Fruit fly (Drosophila melanogaster) whole organism, embryonic: Measurements from ENCODE around the gene CG42272.

ENCODE experiments used
- CG10959 ChIP-seq: fragments of 200-800 bp; sonication (Bioruptor generic); IDR thresholded peaks from 2 replicates; pipeline ENCODE4 v1.3.6; 2022; ENCODE audit warnings: missing biosample characterization, missing genetic modification characterization
- CG11456 ChIP-seq: fragments of 200-800 bp; sonication (Bioruptor generic); IDR thresholded peaks from 3 replicates; pipeline ENCODE4 v1.3.6; 2022; ENCODE audit warnings: missing biosample characterization, missing genetic modification characterization
- CG11560 ChIP-seq: fragments of 200-800 bp; sonication (Bioruptor generic); IDR thresholded peaks from 3 replicates; pipeline ENCODE4 v1.3.6; 2022; ENCODE audit warnings: missing biosample characterization, missing genetic modification characterization
- CG12071 ChIP-seq: fragments of 200-800 bp; sonication (Bioruptor generic); optimal IDR thresholded peaks from 3 replicates; lab custom pipeline; 2018; ENCODE audit warnings: missing biosample characterization, mild to moderate bottlenecking, missing genetic modification characterization
- CG12219 ChIP-seq: fragments of 200-800 bp; sonication (Bioruptor generic); optimal IDR thresholded peaks from 3 replicates; lab custom pipeline; 2018; ENCODE audit warnings: missing biosample characterization, mild to moderate bottlenecking, missing genetic modification characterization
- CG12769 ChIP-seq: fragments of 200-800 bp; sonication (Bioruptor generic); optimal IDR thresholded peaks from 2 replicates; lab custom pipeline; 2019; ENCODE audit warnings: missing biosample characterization, mild to moderate bottlenecking, missing genetic modification characterization, moderate library complexity
- CG12942 ChIP-seq: fragments of 200-800 bp; sonication (Bioruptor generic); optimal IDR thresholded peaks from 3 replicates; lab custom pipeline; 2016; ENCODE audit warnings: missing biosample characterization, missing genetic modification characterization
- CG14050 ChIP-seq: fragments of 200-800 bp; sonication (Bioruptor generic); IDR thresholded peaks from 3 replicates; pipeline ENCODE4 v1.3.6; 2022; ENCODE audit warnings: missing biosample characterization, missing genetic modification characterization
- CG15011 ChIP-seq: fragments of 200-800 bp; sonication (Bioruptor generic); optimal IDR thresholded peaks from 3 replicates; lab custom pipeline; 2018; ENCODE audit warnings: missing biosample characterization, mild to moderate bottlenecking, missing genetic modification characterization
- CG17359 ChIP-seq: fragments of 200-800 bp; sonication (Bioruptor generic); optimal IDR thresholded peaks from 3 replicates; lab custom pipeline; 2018; ENCODE audit warnings: missing biosample characterization, mild to moderate bottlenecking, missing genetic modification characterization, moderate library complexity
- CG2202 ChIP-seq: fragments of 200-800 bp; sonication (Bioruptor generic); optimal IDR thresholded peaks from 2 replicates; lab custom pipeline; 2018; ENCODE audit warnings: missing biosample characterization, mild to moderate bottlenecking, missing genetic modification characterization
- CG2712 ChIP-seq: fragments of 200-800 bp; optimal IDR thresholded peaks from 3 replicates; lab custom pipeline; 2019; ENCODE audit warnings: missing biosample characterization, mild to moderate bottlenecking, missing genetic modification characterization, moderate library complexity
- CG3065 ChIP-seq: fragments of 200-800 bp; sonication (Bioruptor generic); optimal IDR thresholded peaks from 2 replicates; lab custom pipeline; 2016; ENCODE audit warnings: missing biosample characterization, missing genetic modification characterization
- CG34422 ChIP-seq: fragments of 200-800 bp; sonication (Bioruptor generic); IDR thresholded peaks from 3 replicates; pipeline ENCODE4 v1.3.6; 2022; ENCODE audit warnings: missing biosample characterization, missing genetic modification characterization
- CG6813 ChIP-seq: fragments of 200-800 bp; sonication (Bioruptor generic); optimal IDR thresholded peaks from 2 replicates; lab custom pipeline; 2017; ENCODE audit warnings: missing biosample characterization, missing genetic modification characterization, mild to moderate bottlenecking, moderate library complexity, missing genetic modification reagents
- CG7271 ChIP-seq: fragments of 200-800 bp; sonication (Bioruptor generic); optimal IDR thresholded peaks from 2 replicates; lab custom pipeline; 2018; ENCODE audit warnings: missing biosample characterization, mild to moderate bottlenecking, missing genetic modification characterization, moderate library complexity
- CG7372 ChIP-seq: fragments of 200-800 bp; sonication (Bioruptor generic); IDR thresholded peaks from 2 replicates; pipeline ENCODE4 v1.3.6; 2022; ENCODE audit warnings: missing biosample characterization, missing genetic modification characterization
- CG7745 ChIP-seq: fragments of 200-800 bp; sonication (Bioruptor generic); optimal IDR thresholded peaks from 2 replicates; lab custom pipeline; 2018; ENCODE audit warnings: missing biosample characterization, mild to moderate bottlenecking, missing genetic modification characterization, moderate library complexity
- CG8089 ChIP-seq: fragments of 200-800 bp; sonication (Bioruptor generic); optimal IDR thresholded peaks from 3 replicates; lab custom pipeline; 2016; ENCODE audit warnings: missing biosample characterization, missing genetic modification characterization
- CG8359 ChIP-seq: fragments of 200-800 bp; sonication (Bioruptor generic); optimal IDR thresholded peaks from 2 replicates; lab custom pipeline; 2017; ENCODE audit warnings: missing biosample characterization, mild to moderate bottlenecking, missing genetic modification characterization, borderline replicate concordance
- CG8765 ChIP-seq: fragments of 200-800 bp; sonication (Bioruptor generic); IDR thresholded peaks from 2 replicates; pipeline ENCODE4 v1.3.6; 2022; ENCODE audit warnings: missing biosample characterization, missing genetic modification characterization
- CG9215 ChIP-seq: fragments of 200-800 bp; sonication (Bioruptor generic); IDR thresholded peaks from 2 replicates; pipeline ENCODE4 v1.3.6; 2022; ENCODE audit warnings: missing biosample characterization, missing genetic modification characterization
- CG9437 ChIP-seq: fragments of 200-800 bp; sonication (Bioruptor generic); optimal IDR thresholded peaks from 2 replicates; lab custom pipeline; 2018; ENCODE audit warnings: missing biosample characterization, mild to moderate bottlenecking, missing genetic modification characterization
- CrebB ChIP-seq: fragments of 200-800 bp; sonication (Bioruptor generic); optimal IDR thresholded peaks from 3 replicates; lab custom pipeline; 2018; ENCODE audit warnings: missing biosample characterization, mild to moderate bottlenecking, missing genetic modification characterization
- Dfd ChIP-seq, 2 experiments: fragments of >200 bp; optimal IDR thresholded peaks; 2 replicates each; lab custom pipeline; 2017; ENCODE audit warnings: missing biosample characterization in 2 of 2, missing genetic modification characterization in 2 of 2
- Drgx ChIP-seq: fragments of 200-800 bp; sonication (Bioruptor generic); IDR thresholded peaks from 2 replicates; pipeline ENCODE4 v1.3.6; 2022; ENCODE audit warnings: missing biosample characterization, missing genetic modification characterization
- Gsc ChIP-seq: fragments of 200-800 bp; sonication (Bioruptor generic); IDR thresholded peaks from 2 replicates; pipeline ENCODE4 v1.3.6; 2022; ENCODE audit warnings: missing biosample characterization, missing genetic modification characterization
- H15 ChIP-seq: fragments of 200-800 bp; sonication (Bioruptor generic); IDR thresholded peaks from 3 replicates; pipeline ENCODE4 v1.3.6; 2022; ENCODE audit warnings: missing biosample characterization, missing genetic modification characterization
- H2.0 ChIP-seq: fragments of 200-800 bp; sonication (Bioruptor generic); IDR thresholded peaks from 2 replicates; pipeline ENCODE4 v1.3.6; 2022; ENCODE audit warnings: missing biosample characterization, missing genetic modification characterization
- MESR4 ChIP-seq: fragments of 200-800 bp; sonication (Bioruptor generic); optimal IDR thresholded peaks from 2 replicates; lab custom pipeline; 2018; ENCODE audit warnings: missing biosample characterization, mild to moderate bottlenecking, missing genetic modification characterization, moderate library complexity
- NC2α ChIP-seq: fragments of 200-800 bp; sonication (Bioruptor generic); optimal IDR thresholded peaks from 2 replicates; lab custom pipeline; 2016; ENCODE audit warnings: missing biosample characterization, missing genetic modification characterization
- NK7.1 ChIP-seq: fragments of 200-800 bp; sonication (Bioruptor generic); optimal IDR thresholded peaks from 3 replicates; lab custom pipeline; 2016; ENCODE audit warnings: missing biosample characterization, missing genetic modification characterization
- Sox100B ChIP-seq: fragments of 200-800 bp; sonication (Bioruptor generic); optimal IDR thresholded peaks from 3 replicates; lab custom pipeline; 2018; ENCODE audit warnings: missing biosample characterization, mild to moderate bottlenecking, missing genetic modification characterization
- abd-A ChIP-seq: fragments of 200-800 bp; sonication (Bioruptor generic); optimal IDR thresholded peaks from 3 replicates; lab custom pipeline; 2019; ENCODE audit warnings: missing biosample characterization, mild to moderate bottlenecking, missing genetic modification characterization, moderate library complexity
- al ChIP-seq: fragments of 200-800 bp; sonication (Bioruptor generic); IDR thresholded peaks from 2 replicates; pipeline ENCODE4 v1.3.6; 2022; ENCODE audit warnings: missing biosample characterization, missing genetic modification characterization
- ci ChIP-seq: fragments of 200-800 bp; sonication (Bioruptor generic); IDR thresholded peaks from 3 replicates; pipeline ENCODE4 v1.3.6; 2022; ENCODE audit warnings: missing biosample characterization, missing genetic modification characterization
- dati ChIP-seq: fragments of 200-800 bp; sonication (Bioruptor generic); IDR thresholded peaks from 2 replicates; pipeline ENCODE4 v1.3.6; 2022; ENCODE audit warnings: missing biosample characterization, missing genetic modification characterization
- fd96Cb ChIP-seq: fragments of 200-800 bp; sonication (Bioruptor generic); optimal IDR thresholded peaks from 2 replicates; lab custom pipeline; 2018; ENCODE audit warnings: missing biosample characterization, mild to moderate bottlenecking, missing genetic modification characterization, moderate library complexity
- gcm ChIP-seq: fragments of 200-800 bp; sonication (Bioruptor generic); optimal IDR thresholded peaks from 2 replicates; lab custom pipeline; 2019; ENCODE audit warnings: missing biosample characterization, mild to moderate bottlenecking, missing genetic modification characterization, moderate library complexity
- hkb ChIP-seq, 2 experiments: fragments of 200-800 bp in 1 of 2; fragments of >200 bp in 1 of 2; sonication (Bioruptor generic) in 1 of 2; IDR thresholded peaks in 1 of 2; optimal IDR thresholded peaks in 1 of 2; 2 replicates each; pipeline versions ENCODE4 v1.3.6 to Lab custom; 2017 to 2022; ENCODE audit warnings: missing biosample characterization in 1 of 2, missing genetic modification characterization in 1 of 2
- kah ChIP-seq: fragments of 200-800 bp; sonication (Bioruptor generic); optimal IDR thresholded peaks from 2 replicates; lab custom pipeline; 2018; ENCODE audit warnings: missing biosample characterization, mild to moderate bottlenecking, missing genetic modification characterization
- onecut ChIP-seq: fragments of 200-800 bp; sonication (Bioruptor generic); IDR thresholded peaks from 2 replicates; pipeline ENCODE4 v1.3.6; 2022; ENCODE audit warnings: missing biosample characterization, missing genetic modification characterization
- pros ChIP-seq: fragments of 200-800 bp; sonication (Bioruptor generic); optimal IDR thresholded peaks from 3 replicates; lab custom pipeline; 2019; ENCODE audit warnings: missing biosample characterization, mild to moderate bottlenecking, missing genetic modification characterization, moderate library complexity
- psq ChIP-seq: fragments of 200-800 bp; sonication (Bioruptor generic); optimal IDR thresholded peaks from 2 replicates; lab custom pipeline; 2017; ENCODE audit warnings: missing biosample characterization, missing genetic modification characterization
- seq ChIP-seq: fragments of 200-800 bp; sonication (Bioruptor generic); IDR thresholded peaks from 2 replicates; pipeline ENCODE4 v1.3.6; 2022; ENCODE audit warnings: missing biosample characterization, missing genetic modification characterization
- sima ChIP-seq: fragments of 200-800 bp; sonication (Bioruptor generic); optimal IDR thresholded peaks from 2 replicates; lab custom pipeline; 2016; ENCODE audit warnings: missing biosample characterization, missing genetic modification characterization
- tna ChIP-seq: fragments of 200-800 bp; sonication (Bioruptor generic); IDR thresholded peaks from 2 replicates; pipeline ENCODE4 v1.3.6; 2022; ENCODE audit warnings: missing biosample characterization, missing genetic modification characterization; ENCODE audit not compliant: partially characterized antibody
- usp ChIP-seq: fragments of >200 bp; optimal IDR thresholded peaks from 2 replicates; lab custom pipeline; 2017; ENCODE audit warnings: missing biosample characterization, missing genetic modification characterization
- wek ChIP-seq: fragments of 200-800 bp; sonication (Bioruptor generic); optimal IDR thresholded peaks from 3 replicates; lab custom pipeline; 2018; ENCODE audit warnings: missing biosample characterization, mild to moderate bottlenecking, missing genetic modification characterization, moderate library complexity
- zen2 ChIP-seq: fragments of 200-800 bp; sonication (Bioruptor generic); IDR thresholded peaks from 3 replicates; pipeline ENCODE4 v1.3.6; 2022; ENCODE audit warnings: missing biosample characterization, missing genetic modification characterization; ENCODE audit not compliant: partially characterized antibody

The CG42272 gene

dm6 chr3L:5809642-5810279 lies 6.9 kb downstream of the CG42272 start (continued):
- no peak for TF ChIP-seq fd96Cb (tag; lab: Kevin White, UChicago)
- no peak for TF ChIP-seq CrebB (tag; lab: Kevin White, UChicago)
- no peak for TF ChIP-seq wek
- TF ChIP-seq CG10959 (GFP tag; lab: Robert Waterston, UW): no peak
- 0 out of 2 replicates have a peak, but pooled peaks have one; percentile 45 for TF ChIP-seq tna (GFP tag; lab: Robert Waterston, UW)
- TF ChIP-seq H2.0 (GFP tag; lab: Robert Waterston, UW): no peak
- no peak for TF ChIP-seq abd-A (tag; lab: Kevin White, UChicago)
- TF ChIP-seq CG2202 (tag; lab: Kevin White, UChicago): no peak
- no peak for TF ChIP-seq gcm (GFP tag; lab: Kevin White, UChicago)
- TF ChIP-seq H15 (GFP tag; lab: Robert Waterston, UW): no peak
- no peak for TF ChIP-seq al
- no peak for TF ChIP-seq Sox100B (GFP tag; lab: Kevin White, UChicago)
- no peak for TF ChIP-seq CG7372 (GFP tag; lab: Robert Waterston, UW)
- peak; percentile 86 for TF ChIP-seq pros (GFP tag; lab: Kevin White, UChicago)
- TF ChIP-seq CG9215: no peak
- TF ChIP-seq CG8089: no peak
- no peak for TF ChIP-seq CG11456 (GFP tag; lab: Robert Waterston, UW)
- no peak for TF ChIP-seq sima
- TF ChIP-seq kah (GFP tag; lab: Kevin White, UChicago): no peak
- no peak for TF ChIP-seq CG15011
- no peak for TF ChIP-seq usp (GFP tag; lab: Kevin White, UChicago)
- no peak for TF ChIP-seq CG11560 (tag; lab: Robert Waterston, UW)
- TF ChIP-seq CG7745 (tag; lab: Kevin White, UChicago): peak; percentile 67
- no peak for TF ChIP-seq dati (GFP tag; lab: Robert Waterston, UW)
- no peak for TF ChIP-seq CG17359
- no peak for TF ChIP-seq Gsc (GFP tag; lab: Robert Waterston, UW)
- TF ChIP-seq CG12219: no peak
- peak; percentile 10 for TF ChIP-seq CG12071 (GFP tag; lab: Kevin White, UChicago)
- no peak for TF ChIP-seq CG3065 (GFP tag; lab: Kevin White, UChicago)
- no peak for TF ChIP-seq CG12942 (GFP tag; lab: Kevin White, UChicago)
- TF ChIP-seq psq (GFP tag; lab: Kevin White, UChicago): no peak
- TF ChIP-seq onecut: no peak; the same call in 1 of the 2 replicates
- TF ChIP-seq zen2 (GFP tag; lab: Robert Waterston, UW): no peak
- TF ChIP-seq NK7.1 (GFP tag; lab: Kevin White, UChicago): no peak
- TF ChIP-seq Drgx (GFP tag; lab: Robert Waterston, UW): no peak
- TF ChIP-seq CG6813: no peak
- TF ChIP-seq CG12769 (tag; lab: Kevin White, UChicago): peak; percentile 4
- no peak for TF ChIP-seq ci (GFP tag; lab: Robert Waterston, UW)
- TF ChIP-seq CG9437: no peak
- no peak; the same call in 1 of the 2 replicates for TF ChIP-seq CG8765 (GFP tag; lab: Robert Waterston, UW)
- no peak for TF ChIP-seq CG8359 (GFP tag; lab: Kevin White, UChicago)
- no peak for TF ChIP-seq CG14050 (GFP tag; lab: Robert Waterston, UW)
- no peak for TF ChIP-seq seq (GFP tag; lab: Robert Waterston, UW)
- 0 out of 3 replicates have a peak, but pooled peaks have one; percentile 46 for TF ChIP-seq CG34422 (GFP tag; lab: Robert Waterston, UW)
- TF ChIP-seq CG2712: no peak
- no peak for TF ChIP-seq hkb (optimal IDR thresholded peaks at IDR 0.05; lab: Kevin White, UChicago)
- TF ChIP-seq hkb (GFP tag; IDR thresholded peaks at IDR 0.05; lab: Robert Waterston, UW): no peak
- TF ChIP-seq CG7271: no peak
- no peak for TF ChIP-seq NC2α (GFP tag; lab: Kevin White, UChicago)
- no peak for TF ChIP-seq Dfd (GFP tag; optimal IDR thresholded peaks at IDR 0.05; lab: Kevin White, UChicago)
- TF ChIP-seq MESR4 (GFP tag; lab: Kevin White, UChicago): no peak
